Worm (Caenorhabditis elegans) whole organism, L1 larva: ENCODE results near the gene nhr-155.

Experiments
- C34B4.2 ChIP-seq: sonication (generic microtip); optimal IDR thresholded peaks from 2 replicates; lab custom pipeline; 2017; ENCODE audit warnings: mild to moderate bottlenecking, missing genetic modification characterization, missing compliant biosample characterization
- F16B12.6 ChIP-seq: fragments of 150-350 bp; optimal IDR thresholded peaks from 2 replicates; lab custom pipeline; 2014; ENCODE audit warnings: missing biosample characterization, missing genetic modification characterization
- Y116A8C.19 ChIP-seq: sonication (generic microtip); optimal IDR thresholded peaks from 2 replicates; lab custom pipeline; 2016; ENCODE audit warnings: missing compliant biosample characterization, missing genetic modification characterization, borderline replicate concordance
- blmp-1 ChIP-seq: fragments of 150-350 bp; optimal IDR thresholded peaks from 2 replicates; lab custom pipeline; 2014; ENCODE audit warnings: missing biosample characterization, missing genetic modification characterization
- ceh-63 ChIP-seq: fragments of 200-800 bp; sonication (Bioruptor generic); optimal IDR thresholded peaks from 2 replicates; lab custom pipeline; 2018; ENCODE audit warnings: mild to moderate bottlenecking, missing genetic modification characterization, missing compliant biosample characterization
- ceh-8 ChIP-seq: fragments of 200-800 bp; sonication (Bioruptor generic); optimal IDR thresholded peaks from 2 replicates; lab custom pipeline; 2018; ENCODE audit warnings: mild to moderate bottlenecking, missing genetic modification characterization, moderate library complexity, missing compliant biosample characterization
- dpl-1 ChIP-seq, 3 experiments: fragments of 150-350 bp in 2 of 3; sonication (generic microtip) in 1 of 3; optimal IDR thresholded peaks; 2 replicates each; lab custom pipeline; 2014 to 2017; ENCODE audit warnings: missing biosample characterization in 3 of 3, missing genetic modification characterization in 3 of 3, missing genetic modification reagents in 3 of 3
- efl-1 ChIP-seq, 4 experiments: fragments of 150-350 bp; optimal IDR thresholded peaks in 3 of 4; peaks in 1 of 4; 1 replicate in 1 of 4; 2 replicates in 3 of 4; lab custom pipeline; 2014; ENCODE audit warnings: missing biosample characterization in 2 of 4, missing genetic modification characterization in 2 of 4, missing genetic modification reagents in 2 of 4
- egl-13 ChIP-seq: sonication (generic microtip); optimal IDR thresholded peaks from 2 replicates; lab custom pipeline; 2016; ENCODE audit warnings: missing genotype, missing genetic modification reagents, missing genetic modification characterization, missing compliant biosample characterization
- egl-27 ChIP-seq, 2 experiments: fragments of 150-350 bp in 1 of 2; sonication (generic microtip); optimal IDR thresholded peaks; 3 replicates each; lab custom pipeline; 2017 to 2018; ENCODE audit warnings: missing biosample characterization in 2 of 2, missing genetic modification characterization in 2 of 2, missing genetic modification reagents in 2 of 2
- elt-2 ChIP-seq: sonication (generic microtip); optimal IDR thresholded peaks from 2 replicates; lab custom pipeline; 2016; ENCODE audit warnings: missing genetic modification characterization, mild to moderate bottlenecking, inconsistent platforms, missing compliant biosample characterization, missing genetic modification reagents
- elt-3 ChIP-seq, 6 experiments: fragments of 150-350 bp in 1 of 6; sonication (generic microtip); optimal IDR thresholded peaks; 2 replicates each; lab custom pipeline; 2017 to 2018; ENCODE audit warnings: missing biosample characterization in 6 of 6, missing genetic modification characterization in 6 of 6, inconsistent platforms in 1 of 6
- ets-5 ChIP-seq: fragments of 200-800 bp; sonication (Bioruptor generic); IDR thresholded peaks from 2 replicates; pipeline ENCODE4 v1.3.6; 2022; ENCODE audit warnings: missing genetic modification characterization, missing compliant biosample characterization
- fkh-10 ChIP-seq: sonication (generic microtip); optimal IDR thresholded peaks from 2 replicates; lab custom pipeline; 2017; ENCODE audit warnings: missing biosample characterization, missing genetic modification reagents, missing genetic modification characterization
- fkh-4 ChIP-seq: sonication (generic microtip); optimal IDR thresholded peaks from 2 replicates; lab custom pipeline; 2016; ENCODE audit warnings: missing compliant biosample characterization, missing genetic modification characterization, borderline replicate concordance
- hlh-17 ChIP-seq: fragments of 200-800 bp; sonication (Bioruptor generic); optimal IDR thresholded peaks from 2 replicates; lab custom pipeline; 2018; ENCODE audit warnings: missing genetic modification characterization, mild to moderate bottlenecking, missing compliant biosample characterization, moderate library complexity, borderline replicate concordance
- hlh-4 ChIP-seq: sonication (generic microtip); optimal IDR thresholded peaks from 2 replicates; lab custom pipeline; 2016; ENCODE audit warnings: mild to moderate bottlenecking, missing genetic modification characterization, missing compliant biosample characterization
- irx-1 ChIP-seq: sonication (generic microtip); optimal IDR thresholded peaks from 2 replicates; lab custom pipeline; 2016; ENCODE audit warnings: missing genetic modification characterization, missing compliant biosample characterization
- isw-1 ChIP-seq: fragments of 200-800 bp; sonication (Bioruptor generic); IDR thresholded peaks from 2 replicates; pipeline ENCODE4 v1.3.6; 2022; ENCODE audit warnings: missing genetic modification characterization, missing compliant biosample characterization
- lin-14 ChIP-seq: fragments of 200-800 bp; sonication (Bioruptor generic); optimal IDR thresholded peaks from 2 replicates; lab custom pipeline; 2018; ENCODE audit warnings: mild to moderate bottlenecking, missing genetic modification characterization, moderate library complexity, missing compliant biosample characterization
- lin-35 ChIP-seq, 2 experiments: fragments of 150-350 bp; optimal IDR thresholded peaks; 2 replicates each; lab custom pipeline; 2014; ENCODE audit warnings: missing biosample characterization in 2 of 2, missing genetic modification characterization in 2 of 2, missing genetic modification reagents in 2 of 2
- lin-39 ChIP-seq: fragments of 150-350 bp; optimal IDR thresholded peaks from 2 replicates; lab custom pipeline; 2014; ENCODE audit warnings: missing biosample characterization, missing genetic modification reagents, missing genetic modification characterization
- lsy-2 ChIP-seq, 2 experiments: fragments of 150-350 bp; optimal IDR thresholded peaks; 2 replicates each; lab custom pipeline; 2014; ENCODE audit warnings: missing biosample characterization in 2 of 2, missing genetic modification characterization in 2 of 2
- mab-9 ChIP-seq: fragments of 200-800 bp; sonication (Bioruptor generic); IDR thresholded peaks from 2 replicates; pipeline ENCODE4 v1.3.6; 2022; ENCODE audit warnings: missing genetic modification reagents, missing genetic modification characterization, missing compliant biosample characterization
- mdl-1 ChIP-seq, 2 experiments: fragments of 150-350 bp; optimal IDR thresholded peaks; 2 replicates each; lab custom pipeline; 2014 to 2017; ENCODE audit warnings: missing biosample characterization in 2 of 2, missing genetic modification characterization in 2 of 2, inconsistent platforms in 1 of 2
- mef-2 ChIP-seq: fragments of 150-350 bp; optimal IDR thresholded peaks from 2 replicates; lab custom pipeline; 2014; ENCODE audit warnings: missing biosample characterization, missing genetic modification characterization
- mep-1 ChIP-seq: fragments of 150-350 bp; optimal IDR thresholded peaks from 2 replicates; lab custom pipeline; 2014; ENCODE audit warnings: missing biosample characterization, missing genetic modification characterization
- nhr-11 ChIP-seq: fragments of 150-350 bp; optimal IDR thresholded peaks from 2 replicates; lab custom pipeline; 2014; ENCODE audit warnings: missing biosample characterization, missing genetic modification characterization
- nhr-20 ChIP-seq: sonication (generic microtip); optimal IDR thresholded peaks from 2 replicates; lab custom pipeline; 2016; ENCODE audit warnings: mild to moderate bottlenecking, missing genetic modification characterization, missing compliant biosample characterization
- nhr-47 ChIP-seq: sonication (generic microtip); optimal IDR thresholded peaks from 2 replicates; lab custom pipeline; 2016; ENCODE audit warnings: mild to moderate bottlenecking, missing genetic modification characterization, moderate library complexity, missing compliant biosample characterization
- nhr-71 ChIP-seq: sonication (generic microtip); optimal IDR thresholded peaks from 2 replicates; lab custom pipeline; 2016; ENCODE audit warnings: mild to moderate bottlenecking, missing genetic modification characterization, moderate library complexity, missing compliant biosample characterization
- nhr-76 ChIP-seq: sonication (generic microtip); optimal IDR thresholded peaks from 2 replicates; lab custom pipeline; 2017; ENCODE audit warnings: missing biosample characterization, missing genetic modification characterization
- nhr-77 ChIP-seq: fragments of 150-350 bp; optimal IDR thresholded peaks from 2 replicates; lab custom pipeline; 2014; ENCODE audit warnings: missing biosample characterization, missing genetic modification characterization
- nhr-85 ChIP-seq: sonication (generic microtip); peaks from one replicate; lab custom pipeline; 2016; ENCODE audit warnings: missing genetic modification characterization, inconsistent platforms, missing compliant biosample characterization
- nhr-90 ChIP-seq: sonication (generic microtip); optimal IDR thresholded peaks from 2 replicates; lab custom pipeline; 2016; ENCODE audit warnings: mild to moderate bottlenecking, missing genetic modification characterization, missing compliant biosample characterization; ENCODE audit not compliant: poor library complexity
- pqm-1 ChIP-seq: sonication (generic microtip); optimal IDR thresholded peaks from 3 replicates; lab custom pipeline; 2017; ENCODE audit warnings: missing biosample characterization, missing genetic modification characterization
- rnt-1 ChIP-seq: sonication (generic microtip); optimal IDR thresholded peaks from 2 replicates; lab custom pipeline; 2016; ENCODE audit warnings: mild to moderate bottlenecking, missing genetic modification characterization, moderate library complexity, missing compliant biosample characterization
- skn-1 ChIP-seq: fragments of 150-350 bp; optimal IDR thresholded peaks from 2 replicates; lab custom pipeline; 2014; ENCODE audit warnings: missing biosample characterization, missing genetic modification characterization
- snu-23 ChIP-seq: sonication (generic microtip); optimal IDR thresholded peaks from 2 replicates; lab custom pipeline; 2016; ENCODE audit warnings: missing genetic modification characterization, missing compliant biosample characterization
- sptf-1 ChIP-seq: fragments of 150-350 bp; optimal IDR thresholded peaks from 2 replicates; lab custom pipeline; 2014; ENCODE audit warnings: missing biosample characterization, missing genetic modification characterization
- swsn-7 ChIP-seq: sonication (generic microtip); optimal IDR thresholded peaks from 2 replicates; lab custom pipeline; 2016; ENCODE audit warnings: missing genetic modification characterization, missing compliant biosample characterization
- tbx-2 ChIP-seq: sonication (generic microtip); optimal IDR thresholded peaks from 2 replicates; lab custom pipeline; 2016; ENCODE audit warnings: missing genetic modification characterization, missing compliant biosample characterization
- unc-130 ChIP-seq: fragments of 150-350 bp; optimal IDR thresholded peaks from 2 replicates; lab custom pipeline; 2017; ENCODE audit warnings: missing biosample characterization, missing genetic modification characterization, inconsistent platforms
- unc-62 ChIP-seq: fragments of 150-350 bp; optimal IDR thresholded peaks from 2 replicates; lab custom pipeline; 2014; ENCODE audit warnings: missing biosample characterization, missing genetic modification reagents, missing genetic modification characterization
- unc-86 ChIP-seq: sonication (generic microtip); optimal IDR thresholded peaks from 2 replicates; lab custom pipeline; 2016; ENCODE audit warnings: missing genetic modification characterization, missing compliant biosample characterization
- xbp-1 ChIP-seq: sonication (generic microtip); optimal IDR thresholded peaks from 2 replicates; lab custom pipeline; 2016; ENCODE audit warnings: missing genetic modification characterization, missing compliant biosample characterization
- zag-1 ChIP-seq: fragments of 150-350 bp; optimal IDR thresholded peaks from 2 replicates; lab custom pipeline; 2014; ENCODE audit warnings: missing biosample characterization, missing genetic modification characterization
- zip-4 ChIP-seq: fragments of 200-800 bp; sonication (Bioruptor generic); optimal IDR thresholded peaks from 2 replicates; lab custom pipeline; 2018; ENCODE audit warnings: mild to moderate bottlenecking, missing genetic modification characterization, moderate library complexity, missing compliant biosample characterization
- ztf-11 ChIP-seq, 2 experiments: sonication (generic microtip); optimal IDR thresholded peaks; 2 replicates each; lab custom pipeline; 2016 to 2017; ENCODE audit warnings: missing genetic modification characterization in 2 of 2, missing biosample characterization in 1 of 2, missing compliant biosample characterization in 1 of 2
- ztf-4 ChIP-seq: fragments of 150-350 bp; optimal IDR thresholded peaks from 2 replicates; lab custom pipeline; 2014; ENCODE audit warnings: missing biosample characterization, missing genetic modification characterization

nhr-155 gene

ce11 chrV:532046-532445 is 7.2 kb upstream of the nhr-155 start, which contains the start of gene nhr-58 (continued):
- TF ChIP-seq ztf-11 (tag; optimal IDR thresholded peaks at IDR 0.05; lab: Kevin White, UChicago), result no peak
- TF ChIP-seq nhr-71 (tag; lab: Kevin White, UChicago), result peak; percentile 76
- TF ChIP-seq ceh-8 (GFP tag; lab: Kevin White, UChicago), result no peak
- TF ChIP-seq ztf-4 (tag; lab: Kevin White, UChicago), result peak; percentile 27
- TF ChIP-seq skn-1 (tag; lab: Kevin White, UChicago), result peak; percentile 43
- TF ChIP-seq egl-27 (tag; optimal IDR thresholded peaks at IDR 0.05; lab: Kevin White, UChicago), result peak; percentile 70 to 83
- peak; percentile 23 for TF ChIP-seq tbx-2 (tag; lab: Kevin White, UChicago)
- peak; percentile 26 to 27 for TF ChIP-seq efl-1 (optimal IDR thresholded peaks at IDR 0.05; lab: Kevin White, UChicago)
- TF ChIP-seq efl-1 (GFP tag; optimal IDR thresholded peaks at IDR 0.05 in 1 of 2; lab: Kevin White, UChicago), result no peak
- no peak for TF ChIP-seq C34B4.2 (tag; lab: Kevin White, UChicago)
- peak; percentile 59 for TF ChIP-seq nhr-11
- TF ChIP-seq zag-1 (tag; lab: Kevin White, UChicago), result no peak
- no peak for TF ChIP-seq sptf-1
- TF ChIP-seq irx-1 (tag; lab: Kevin White, UChicago), result no peak
- TF ChIP-seq rnt-1 (tag; lab: Kevin White, UChicago), result peak; percentile 45
- no peak for TF ChIP-seq lin-39 (tag; lab: Kevin White, UChicago)
- TF ChIP-seq unc-62 (GFP tag; lab: Kevin White, UChicago), result no peak
- TF ChIP-seq fkh-10, result no peak
- TF ChIP-seq fkh-4 (tag; lab: Kevin White, UChicago), result no peak
- no peak for TF ChIP-seq nhr-76 (tag; lab: Kevin White, UChicago)
- no peak for TF ChIP-seq ets-5 (GFP tag; lab: Robert Waterston, UW)
- no peak for TF ChIP-seq F16B12.6 (tag; lab: Kevin White, UChicago)
- no peak for TF ChIP-seq xbp-1 (tag; lab: Kevin White, UChicago)
- no peak for TF ChIP-seq hlh-17 (GFP tag; lab: Kevin White, UChicago)
- peak; percentile 72 for TF ChIP-seq snu-23 (GFP tag; lab: Kevin White, UChicago)
- TF ChIP-seq lin-14 (GFP tag; lab: Kevin White, UChicago), result peak; percentile 99
- no peak for TF ChIP-seq unc-130
- TF ChIP-seq mef-2 (tag; lab: Kevin White, UChicago), result no peak
- TF ChIP-seq nhr-47 (tag; lab: Kevin White, UChicago), result no peak
- no peak for TF ChIP-seq unc-86
- TF ChIP-seq hlh-4 (tag; lab: Kevin White, UChicago), result no peak
- peak; percentile 90 for TF ChIP-seq blmp-1
- TF ChIP-seq nhr-77, result peak; percentile 64
- TF ChIP-seq isw-1 (GFP tag; lab: Robert Waterston, UW), result no peak
- no peak for TF ChIP-seq pqm-1 (tag; lab: Kevin White, UChicago)
- peak; percentile 65 for TF ChIP-seq elt-2
- peak; percentile 3 for TF ChIP-seq swsn-7 (tag; lab: Kevin White, UChicago)
- TF ChIP-seq elt-3 (tag; optimal IDR thresholded peaks at IDR 0.05; lab: Kevin White, UChicago), result peak in 2 of 6 experiments; percentile 18 to 29
- TF ChIP-seq, all 84 proteins: peak for 28

- TF ChIP-seq snu-23 (GFP tag; lab: Kevin White, UChicago) (peak; percentile 57), elt-3 (tag; optimal IDR thresholded peaks at IDR 0.05; lab: Kevin White, UChicago) (peak in 2 of 6 experiments; percentile 25 to 44), nhr-90 (peak; percentile 13), nhr-20 (peak; percentile 56), dpl-1 (GFP tag; optimal IDR thresholded peaks at IDR 0.05; lab: Kevin White, UChicago) (peak in 1 of 3 experiments; percentile 16), efl-1 (optimal IDR thresholded peaks at IDR 0.05; lab: Kevin White, UChicago) (peak in 1 of 2 experiments; percentile 1), efl-1 (GFP tag; optimal IDR thresholded peaks at IDR 0.05 in 1 of 2; lab: Kevin White, UChicago) (no peak), mab-9 (GFP tag; lab: Robert Waterston, UW) (no peak), Y116A8C.19 (tag; lab: Kevin White, UChicago) (no peak), mef-2 (tag; lab: Kevin White, UChicago) (no peak), ceh-63 (GFP tag; lab: Kevin White, UChicago) (no peak), lin-14 (GFP tag; lab: Kevin White, UChicago) (peak; percentile 92), lsy-2 (tag; optimal IDR thresholded peaks at IDR 0.05; lab: Kevin White, UChicago) (peak in 1 of 2 experiments; percentile 0), elt-2 (peak; percentile 35), lin-35 (GFP tag; optimal IDR thresholded peaks at IDR 0.05; lab: Kevin White, UChicago) (peak in 1 of 2 experiments; percentile 44), nhr-85 (tag; lab: Kevin White, UChicago) (peak; percentile 77), mep-1 (tag; lab: Kevin White, UChicago) (peak; percentile 54), egl-13 (tag; lab: Kevin White, UChicago) (no peak), nhr-77 (peak; percentile 28), zip-4 (GFP tag; lab: Kevin White, UChicago) (no peak), blmp-1 (peak; percentile 43), mdl-1 (tag; optimal IDR thresholded peaks at IDR 0.05; lab: Kevin White, UChicago) (peak in 1 of 2 experiments; percentile 19)
Observed at ce11 chrV:534176-534575, 5.1 kb upstream of the nhr-155 start, which contains the start of gene nhr-132. Gene nhr-132 (plus strand): TSS chrV:534446.
